Worm (Caenorhabditis elegans): ENCODE data around the gene Y59H11AR.4.

DNA sequence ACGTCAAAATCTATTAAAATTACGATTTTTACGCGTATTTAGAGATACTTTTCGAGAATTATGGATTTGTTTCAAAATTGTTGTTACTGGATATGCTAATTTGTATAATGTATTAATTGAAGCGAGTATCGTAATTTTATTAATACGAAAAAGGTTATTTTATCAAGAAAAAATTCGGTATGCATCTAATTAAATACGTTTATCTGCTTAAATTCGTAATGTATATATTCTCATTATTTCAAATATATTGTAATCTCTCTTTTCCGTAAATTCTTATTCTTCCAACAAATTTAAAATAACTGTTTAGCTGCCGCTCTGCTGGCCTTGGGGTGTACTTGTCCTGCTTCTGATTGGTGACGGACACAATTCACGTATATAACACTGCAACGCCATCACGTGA lies 30.5 kb upstream of the Y59H11AR.4 start, which contains the start of gene dgk-4:
- no peak for TF ChIP-seq nhr-12 (tag; optimal IDR thresholded peaks at IDR 0.05)
- TF ChIP-seq lsy-2 (tag; optimal IDR thresholded peaks at IDR 0.05): no peak
